Fruit fly (Drosophila melanogaster): ENCODE results near the gene Doc3.

Gene Doc3

dm6 chr3L:9045318-9045717 is 40.3 kb downstream of the Doc3 start (continued):
- peak; percentile 77 for TF ChIP-seq seq (GFP tag; IDR thresholded peaks at IDR 0.05)
- TF ChIP-seq emc (GFP tag; optimal IDR thresholded peaks at IDR 0.05) = peak; percentile 40
- peak; percentile 37 for TF ChIP-seq CG10147 (GFP tag; optimal IDR thresholded peaks at IDR 0.05)
- peak; percentile 42 for TF ChIP-seq Atf3 (GFP tag; optimal IDR thresholded peaks at IDR 0.05)
- no peak for TF ChIP-seq lov (optimal IDR thresholded peaks at IDR 0.05)
- peak; percentile 60; the same call in 1 of the 3 replicates for TF ChIP-seq lov (GFP tag; IDR thresholded peaks at IDR 0.05)
- TF ChIP-seq bowl (GFP tag; IDR thresholded peaks at IDR 0.05) = no peak
- TF ChIP-seq crc (GFP tag; optimal IDR thresholded peaks at IDR 0.05) = peak; percentile 0
- TF ChIP-seq Doc2 (GFP tag; IDR thresholded peaks at IDR 0.05) = peak; percentile 72; the same call in 1 of the 2 replicates
- no peak for TF ChIP-seq ash1 (GFP tag; optimal IDR thresholded peaks at IDR 0.05)
- TF ChIP-seq Oli (tag; optimal IDR thresholded peaks at IDR 0.05) = peak; percentile 47
- TF ChIP-seq CG11398 (GFP tag; optimal IDR thresholded peaks at IDR 0.05) = no peak
- TF ChIP-seq ato (GFP tag; IDR thresholded peaks at IDR 0.05; ENCODE audit: partially characterized antibody) = no peak
- peak; percentile 68 for TF ChIP-seq CG7839 (tag; optimal IDR thresholded peaks at IDR 0.05)
- TF ChIP-seq peb (GFP tag; IDR thresholded peaks at IDR 0.05) = peak; percentile 71
- peak; percentile 43 for TF ChIP-seq CG8388 (GFP tag; optimal IDR thresholded peaks at IDR 0.05)
- peak; percentile 71 for TF ChIP-seq ken (GFP tag; IDR thresholded peaks at IDR 0.05)
- no peak for TF ChIP-seq Hmx (GFP tag; optimal IDR thresholded peaks at IDR 0.05)
- TF ChIP-seq gcm (GFP tag; optimal IDR thresholded peaks at IDR 0.05) = peak; percentile 19
- peak; percentile 65 for TF ChIP-seq HHEX (GFP tag; optimal IDR thresholded peaks at IDR 0.05)
- TF ChIP-seq pnt (GFP tag; optimal IDR thresholded peaks at IDR 0.05) = peak; percentile 51
- peak; percentile 84 for TF ChIP-seq CG2712 (tag; optimal IDR thresholded peaks at IDR 0.05)
- TF ChIP-seq kay (GFP tag; optimal IDR thresholded peaks at IDR 0.05) = peak; percentile 61
- no peak for TF ChIP-seq mld (GFP tag; IDR thresholded peaks at IDR 0.05; ENCODE audit: partially characterized antibody)
- TF ChIP-seq CG17912 (GFP tag; optimal IDR thresholded peaks at IDR 0.05) = no peak
- TF ChIP-seq Hr51 (GFP tag; optimal IDR thresholded peaks at IDR 0.05) = no peak
- no peak for TF ChIP-seq pan (optimal IDR thresholded peaks at IDR 0.05)
- peak in 1 of 2 experiments; percentile 80 for TF ChIP-seq pan (GFP tag; optimal IDR thresholded peaks at IDR 0.05 in 1 of 2, IDR thresholded peaks at IDR 0.05 in 1 of 2)
- TF ChIP-seq Six4 (GFP tag; optimal IDR thresholded peaks at IDR 0.05) = peak; percentile 53
- TF ChIP-seq CG6791 (GFP tag; IDR thresholded peaks at IDR 0.05; ENCODE audit: partially characterized antibody) = no peak
- TF ChIP-seq maf-S (GFP tag; optimal IDR thresholded peaks at IDR 0.05) = no peak
- peak; percentile 72; the same call in 1 of the 2 replicates for TF ChIP-seq Rfx (GFP tag; IDR thresholded peaks at IDR 0.05)
- TF ChIP-seq CG15601 (tag; optimal IDR thresholded peaks at IDR 0.05) = no peak
- TF ChIP-seq ara (GFP tag; IDR thresholded peaks at IDR 0.05) = peak; percentile 61; the same call in 1 of the 2 replicates
- TF ChIP-seq CG17802 (tag; optimal IDR thresholded peaks at IDR 0.05) = peak; percentile 44
- peak; percentile 48; the same call in 1 of the 3 replicates for TF ChIP-seq Aef1 (GFP tag; IDR thresholded peaks at IDR 0.05)
- TF ChIP-seq CG4360 (GFP tag; IDR thresholded peaks at IDR 0.05) = peak; percentile 40; the same call in 1 of the 2 replicates
- TF ChIP-seq CG18011 (GFP tag; optimal IDR thresholded peaks at IDR 0.05) = no peak
- peak; percentile 63 for TF ChIP-seq Camta (GFP tag; optimal IDR thresholded peaks at IDR 0.05)
- TF ChIP-seq disco-r (GFP tag; optimal IDR thresholded peaks at IDR 0.05) = no peak
- TF ChIP-seq CG8765 (GFP tag; IDR thresholded peaks at IDR 0.05) = peak; percentile 83
- peak; percentile 17 for TF ChIP-seq Dip3 (GFP tag; optimal IDR thresholded peaks at IDR 0.05)
- peak; percentile 36 for TF ChIP-seq unpg (GFP tag; optimal IDR thresholded peaks at IDR 0.05)
- peak; percentile 83 for TF ChIP-seq CG17328 (GFP tag; IDR thresholded peaks at IDR 0.05)
- TF ChIP-seq Xrp1 (GFP tag; IDR thresholded peaks at IDR 0.05) = peak; percentile 88
- TF ChIP-seq CG14014 (GFP tag; IDR thresholded peaks at IDR 0.05) = peak; percentile 53
- TF ChIP-seq CG2875 (GFP tag; optimal IDR thresholded peaks at IDR 0.05) = no peak
- peak; percentile 10 for TF ChIP-seq CG9437 (GFP tag; optimal IDR thresholded peaks at IDR 0.05)
- no peak for TF ChIP-seq ham (GFP tag; IDR thresholded peaks at IDR 0.05)
- TF ChIP-seq grau (tag; optimal IDR thresholded peaks at IDR 0.05) = peak; percentile 52
- TF ChIP-seq inv (GFP tag; IDR thresholded peaks at IDR 0.05; ENCODE audit: partially characterized antibody) = no peak

Data from whole organism, embryonic.